Worm (Caenorhabditis elegans) whole organism, late embryonic: ENCODE results near the gene wrm-1.

Source experiments
- F13H6.1 ChIP-seq: sonication (generic microtip); optimal IDR thresholded peaks from 2 replicates; lab custom pipeline; 2016; ENCODE audit warnings: missing genetic modification characterization, missing compliant biosample characterization
- ceh-19 ChIP-seq: fragments of 200-800 bp; sonication (Bioruptor generic); optimal IDR thresholded peaks from 2 replicates; lab custom pipeline; 2018; ENCODE audit warnings: mild to moderate bottlenecking, missing genetic modification characterization, missing compliant biosample characterization
- nhr-232 ChIP-seq: sonication (generic microtip); optimal IDR thresholded peaks from 2 replicates; lab custom pipeline; 2016; ENCODE audit warnings: missing genetic modification characterization, missing compliant biosample characterization
- odd-2 ChIP-seq: sonication (generic microtip); optimal IDR thresholded peaks from 2 replicates; lab custom pipeline; 2017; ENCODE audit warnings: antibody characterized with exemption, mild to moderate bottlenecking, missing genetic modification characterization, missing compliant biosample characterization
- pqm-1 ChIP-seq: sonication (generic microtip); optimal IDR thresholded peaks from 2 replicates; lab custom pipeline; 2016; ENCODE audit warnings: missing genetic modification characterization, missing compliant biosample characterization

DNA sequence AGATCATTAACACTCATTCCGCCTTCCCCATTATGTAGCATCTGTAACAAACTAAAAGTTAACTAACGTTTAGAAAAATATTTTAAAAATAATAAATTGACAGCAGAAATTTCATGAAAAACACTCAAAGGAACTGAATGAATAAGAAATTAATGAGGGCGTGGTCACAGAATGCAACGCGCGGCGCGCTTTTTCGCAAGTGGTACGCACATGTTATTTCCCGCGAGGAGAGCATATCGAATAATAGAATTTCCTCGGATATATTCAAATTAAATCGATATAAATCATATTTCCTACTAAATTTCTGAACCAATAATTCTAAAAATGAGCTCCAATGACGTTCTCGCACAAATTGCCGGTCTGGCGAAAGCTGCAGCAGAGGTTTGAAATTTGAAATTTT is 30.0 kb upstream of the wrm-1 start, which contains the start of the genes abi-1 and arle-14:
- TF ChIP-seq pqm-1 (no peak), nhr-232 (tag; lab: Kevin White, UChicago) (no peak), ceh-19 (GFP tag; lab: Kevin White, UChicago) (no peak), odd-2 (tag; lab: Kevin White, UChicago) (no peak), F13H6.1 (tag; lab: Kevin White, UChicago) (no peak)
